Worm (Caenorhabditis elegans): ENCODE data around the gene srz-66.

- TF ChIP-seq ama-1 (optimal IDR thresholded peaks at IDR 0.05) (no peak), madf-2 (tag; optimal IDR thresholded peaks at IDR 0.05) (no peak), F13H6.1 (tag; optimal IDR thresholded peaks at IDR 0.05) (no peak), che-1 (tag; optimal IDR thresholded peaks at IDR 0.05) (no peak), pqm-1 (tag; optimal IDR thresholded peaks at IDR 0.05) (no peak)
Observed at ce11 chrV:17155384-17155858, 11.9 kb downstream of the srz-66 start, which contains the start of gene F40D4.17.
